Worm (Caenorhabditis elegans): Measurements from ENCODE around the gene F37A8.1.

The F37A8.1 gene

ce11 chrIII:3916624-3917023, 11.6 kb upstream of the F37A8.1 start, which contains the start of gene ccdc-47 (continued):
- TF ChIP-seq zfp-3 (GFP tag; conservative IDR thresholded peaks at IDR 0.05): no peak
- TF ChIP-seq ctbp-1 (GFP tag; IDR thresholded peaks at IDR 0.05): no peak
- TF ChIP-seq nhr-76 (tag; optimal IDR thresholded peaks at IDR 0.05): no peak
- peak in 1 of 2 experiments; percentile 74 for TF ChIP-seq hif-1 (tag; optimal IDR thresholded peaks at IDR 0.05)
- TF ChIP-seq egl-27 (tag; optimal IDR thresholded peaks at IDR 0.05): no peak
- TF ChIP-seq lin-13 (GFP tag; optimal IDR thresholded peaks at IDR 0.05): peak; percentile 46
- no peak for TF ChIP-seq zag-1 (tag; optimal IDR thresholded peaks at IDR 0.05)
- TF ChIP-seq tag-97 (GFP tag; IDR thresholded peaks at IDR 0.05): no peak
- TF ChIP-seq nhr-48 (tag; optimal IDR thresholded peaks at IDR 0.05): no peak
- TF ChIP-seq zip-2 (tag; optimal IDR thresholded peaks at IDR 0.05): no peak
- TF ChIP-seq F37D6.2 (tag; optimal IDR thresholded peaks at IDR 0.05): no peak
- TF ChIP-seq lin-39 (tag; optimal IDR thresholded peaks at IDR 0.05): no peak
- peak; percentile 67 for TF ChIP-seq duxl-1 (tag; optimal IDR thresholded peaks at IDR 0.05; ENCODE audit: poor library complexity)
- TF ChIP-seq dve-1 (tag; optimal IDR thresholded peaks at IDR 0.05; ENCODE audit: insufficient read depth): peak; percentile 59
- peak; percentile 21 for TF ChIP-seq mxl-3 (GFP tag; optimal IDR thresholded peaks at IDR 0.05)
- peak; percentile 44 for TF ChIP-seq ztf-7 (tag; optimal IDR thresholded peaks at IDR 0.05)
- TF ChIP-seq F44E2.7 (GFP tag; IDR thresholded peaks at IDR 0.05): no peak
- TF ChIP-seq ceh-32 (tag; optimal IDR thresholded peaks at IDR 0.05; ENCODE audit: poor library complexity): no peak
- TF ChIP-seq T26A8.4 (GFP tag; IDR thresholded peaks at IDR 0.05): peak; percentile 77
- TF ChIP-seq dpl-1 (GFP tag; optimal IDR thresholded peaks at IDR 0.05): peak; percentile 85
- TF ChIP-seq madf-9 (GFP tag; conservative IDR thresholded peaks at IDR 0.05): no peak
- no peak for TF ChIP-seq zfp-2 (tag; optimal IDR thresholded peaks at IDR 0.05)
- TF ChIP-seq spr-3 (GFP tag; optimal IDR thresholded peaks at IDR 0.05): no peak
- no peak for TF ChIP-seq F49E8.2 (tag; optimal IDR thresholded peaks at IDR 0.05; ENCODE audit: borderline replicate concordance)
- TF ChIP-seq arid-1 (GFP tag; conservative IDR thresholded peaks at IDR 0.05): no peak
- TF ChIP-seq Y48G9A.11 (GFP tag; IDR thresholded peaks at IDR 0.05): no peak
- no peak for TF ChIP-seq ceh-82 (tag; optimal IDR thresholded peaks at IDR 0.05)
- no peak for TF ChIP-seq R02D3.7 (tag; optimal IDR thresholded peaks at IDR 0.05)
- TF ChIP-seq spr-1 (tag; optimal IDR thresholded peaks at IDR 0.05): peak; percentile 34
- TF ChIP-seq hmg-1.1 (GFP tag; IDR thresholded peaks at IDR 0.05): peak; percentile 56; the same call in 1 of the 2 replicates
- peak; percentile 37; the same call in 1 of the 2 replicates for TF ChIP-seq pha-4 (GFP tag; IDR thresholded peaks at IDR 0.05)
- no peak for TF ChIP-seq pha-4 (tag; optimal IDR thresholded peaks at IDR 0.05)
- no peak for TF ChIP-seq nhr-10 (tag; optimal IDR thresholded peaks at IDR 0.05)
- TF ChIP-seq attf-4 (tag; optimal IDR thresholded peaks at IDR 0.05): no peak
- TF ChIP-seq lim-7 (GFP tag; IDR thresholded peaks at IDR 0.05): no peak
- TF ChIP-seq Y105C5A.15 (GFP tag; IDR thresholded peaks at IDR 0.05): no peak
- TF ChIP-seq nhr-77 (tag; optimal IDR thresholded peaks at IDR 0.05): no peak
- TF ChIP-seq nhr-28 (tag; optimal IDR thresholded peaks at IDR 0.05): peak; percentile 10
- no peak for TF ChIP-seq mdt-29 (GFP tag; IDR thresholded peaks at IDR 0.05)
- TF ChIP-seq lir-3 (tag; optimal IDR thresholded peaks at IDR 0.05): no peak
- no peak for TF ChIP-seq unc-39 (tag; optimal IDR thresholded peaks at IDR 0.05)
- no peak for TF ChIP-seq gei-8 (GFP tag; optimal IDR thresholded peaks at IDR 0.05)
- 0 out of 2 replicates have a peak, but pooled peaks have one; percentile 14 for TF ChIP-seq snpc-1.2 (GFP tag; IDR thresholded peaks at IDR 0.05)
- TF ChIP-seq tra-1 (GFP tag; IDR thresholded peaks at IDR 0.05): no peak
- no peak for TF ChIP-seq F26F4.8 (GFP tag; conservative IDR thresholded peaks at IDR 0.05)
- TF ChIP-seq dmd-9 (GFP tag; IDR thresholded peaks at IDR 0.05): no peak
- TF ChIP-seq vab-7 (GFP tag; IDR thresholded peaks at IDR 0.05): 0 out of 2 replicates have a peak, but pooled peaks have one; percentile 42
- TF ChIP-seq madf-5 (GFP tag; IDR thresholded peaks at IDR 0.05): no peak
- peak in 1 of 2 experiments; percentile 79 for TF ChIP-seq lsy-2 (tag; optimal IDR thresholded peaks at IDR 0.05)
- TF ChIP-seq dmd-8 (GFP tag; IDR thresholded peaks at IDR 0.05): no peak
- peak; percentile 61 for TF ChIP-seq lin-38 (GFP tag; IDR thresholded peaks at IDR 0.05)
- TF ChIP-seq daf-8 (GFP tag; IDR thresholded peaks at IDR 0.05): no peak

Measured in whole organism, L4 larva.